Worm (Caenorhabditis elegans) whole organism, late embryonic: ENCODE data around the gene Y38H6C.18.
"Not testable (repeated sequence)": the region's sequence is repeated elsewhere in the genome, so short reads cannot be mapped to it uniquely, and the experiment has no call there.

Experiments
- C08G9.2 ChIP-seq: sonication (generic microtip); optimal IDR thresholded peaks from 2 replicates; lab custom pipeline; 2016; ENCODE audit warnings: mild to moderate bottlenecking, missing genetic modification characterization, moderate library complexity, missing compliant biosample characterization
- K02D7.2 ChIP-seq: sonication (generic microtip); optimal IDR thresholded peaks from 2 replicates; lab custom pipeline; 2017; ENCODE audit warnings: mild to moderate bottlenecking, missing genetic modification characterization, missing compliant biosample characterization
- Y22D7AL.16 ChIP-seq: sonication (generic microtip); optimal IDR thresholded peaks from 2 replicates; lab custom pipeline; 2016; ENCODE audit warnings: missing genetic modification characterization, missing compliant biosample characterization
- ceh-19 ChIP-seq: fragments of 200-800 bp; sonication (Bioruptor generic); optimal IDR thresholded peaks from 2 replicates; lab custom pipeline; 2018; ENCODE audit warnings: mild to moderate bottlenecking, missing genetic modification characterization, missing compliant biosample characterization
- ceh-22 ChIP-seq: sonication (generic microtip); optimal IDR thresholded peaks from 2 replicates; lab custom pipeline; 2017; ENCODE audit warnings: missing biosample characterization, missing genetic modification characterization
- ceh-30 ChIP-seq: fragments of 150-350 bp; optimal IDR thresholded peaks from 2 replicates; lab custom pipeline; 2014; ENCODE audit warnings: missing biosample characterization, missing genetic modification characterization
- ceh-31 ChIP-seq: sonication (generic microtip); optimal IDR thresholded peaks from 2 replicates; lab custom pipeline; 2016; ENCODE audit warnings: missing genetic modification characterization, missing compliant biosample characterization
- ceh-34 ChIP-seq: sonication (generic microtip); optimal IDR thresholded peaks from 2 replicates; lab custom pipeline; 2016; ENCODE audit warnings: mild to moderate bottlenecking, missing genetic modification characterization, missing compliant biosample characterization
- ceh-9 ChIP-seq: sonication (generic microtip); optimal IDR thresholded peaks from 2 replicates; lab custom pipeline; 2016; ENCODE audit warnings: mild to moderate bottlenecking, missing genetic modification characterization, inconsistent platforms, missing compliant biosample characterization
- che-1 ChIP-seq: sonication (generic microtip); optimal IDR thresholded peaks from 2 replicates; lab custom pipeline; 2016; ENCODE audit warnings: mild to moderate bottlenecking, missing genetic modification characterization, missing compliant biosample characterization
- dmd-4 ChIP-seq: sonication (generic microtip); optimal IDR thresholded peaks from 2 replicates; lab custom pipeline; 2016; ENCODE audit warnings: borderline replicate concordance, missing genetic modification characterization, missing compliant biosample characterization
- dve-1 ChIP-seq: sonication (generic microtip); optimal IDR thresholded peaks from 2 replicates; lab custom pipeline; 2017; ENCODE audit warnings: antibody characterized with exemption, mild to moderate bottlenecking, missing genetic modification characterization, missing compliant biosample characterization
- elt-4 ChIP-seq: sonication (generic microtip); optimal IDR thresholded peaks from 2 replicates; lab custom pipeline; 2016; ENCODE audit warnings: missing genetic modification characterization, missing compliant biosample characterization
- fax-1 ChIP-seq: sonication (generic microtip); optimal IDR thresholded peaks from 2 replicates; lab custom pipeline; 2016; ENCODE audit warnings: missing genotype, missing genetic modification characterization, missing compliant biosample characterization
- fkh-6 ChIP-seq: sonication (generic microtip); optimal IDR thresholded peaks from 2 replicates; lab custom pipeline; 2016; ENCODE audit warnings: missing genetic modification characterization, missing compliant biosample characterization
- hlh-13 ChIP-seq: fragments of 200-800 bp; sonication (Bioruptor generic); optimal IDR thresholded peaks from 2 replicates; lab custom pipeline; 2018; ENCODE audit warnings: mild to moderate bottlenecking, missing genetic modification characterization, missing compliant biosample characterization
- hlh-15 ChIP-seq: sonication (generic microtip); optimal IDR thresholded peaks from 2 replicates; lab custom pipeline; 2016; ENCODE audit warnings: missing genetic modification characterization, missing compliant biosample characterization
- hlh-30 ChIP-seq: sonication (generic microtip); optimal IDR thresholded peaks from 2 replicates; lab custom pipeline; 2017; ENCODE audit warnings: antibody characterized with exemption, missing genetic modification characterization, missing compliant biosample characterization; ENCODE audit not compliant: insufficient read depth
- lim-6 ChIP-seq: sonication (generic microtip); optimal IDR thresholded peaks from 2 replicates; lab custom pipeline; 2016; ENCODE audit warnings: missing genetic modification characterization, missing compliant biosample characterization
- mec-3 ChIP-seq: sonication (generic microtip); optimal IDR thresholded peaks from 2 replicates; lab custom pipeline; 2016; ENCODE audit warnings: borderline replicate concordance, missing genetic modification characterization, missing compliant biosample characterization
- nfya-1 ChIP-seq: sonication (generic microtip); optimal IDR thresholded peaks from 2 replicates; lab custom pipeline; 2017; ENCODE audit warnings: missing genetic modification characterization, mild to moderate bottlenecking, missing compliant biosample characterization, antibody characterized with exemption, moderate library complexity
- nhr-11 ChIP-seq: fragments of 150-350 bp; optimal IDR thresholded peaks from 2 replicates; lab custom pipeline; 2014; ENCODE audit warnings: missing biosample characterization, missing genetic modification characterization
- npax-4 ChIP-seq: sonication (generic microtip); optimal IDR thresholded peaks from 2 replicates; lab custom pipeline; 2016; ENCODE audit warnings: missing genetic modification characterization, missing compliant biosample characterization
- pag-3 ChIP-seq: sonication (generic microtip); optimal IDR thresholded peaks from 2 replicates; lab custom pipeline; 2016; ENCODE audit warnings: missing compliant biosample characterization, missing genetic modification characterization, borderline replicate concordance
- pat-9 ChIP-seq: fragments of 200-800 bp; sonication (Bioruptor generic); optimal IDR thresholded peaks from 2 replicates; lab custom pipeline; 2018; ENCODE audit warnings: mild to moderate bottlenecking, missing genetic modification characterization, moderate library complexity, missing compliant biosample characterization
- pax-1 ChIP-seq: fragments of 150-350 bp; optimal IDR thresholded peaks from 2 replicates; lab custom pipeline; 2014; ENCODE audit warnings: missing biosample characterization, missing genetic modification characterization
- pha-2 ChIP-seq: sonication (generic microtip); optimal IDR thresholded peaks from 2 replicates; lab custom pipeline; 2017; ENCODE audit warnings: mild to moderate bottlenecking, missing genetic modification characterization, missing compliant biosample characterization
- pha-4 ChIP-seq: fragments of 150-350 bp; optimal IDR thresholded peaks from 2 replicates; lab custom pipeline; 2018; ENCODE audit warnings: missing biosample characterization, missing genetic modification reagents, missing genetic modification characterization
- pqm-1 ChIP-seq: sonication (generic microtip); optimal IDR thresholded peaks from 2 replicates; lab custom pipeline; 2016; ENCODE audit warnings: missing genetic modification characterization, missing compliant biosample characterization
- pros-1 ChIP-seq: fragments of 150-350 bp; optimal IDR thresholded peaks from 2 replicates; lab custom pipeline; 2014; ENCODE audit warnings: missing biosample characterization, missing genetic modification reagents, missing genetic modification characterization
- rnt-1 ChIP-seq: sonication (generic microtip); optimal IDR thresholded peaks from 2 replicates; lab custom pipeline; 2016; ENCODE audit warnings: missing genetic modification characterization, missing compliant biosample characterization
- sox-2 ChIP-seq: fragments of 200-800 bp; sonication (Bioruptor generic); IDR thresholded peaks from 2 replicates; pipeline ENCODE4 v1.3.6; 2022; ENCODE audit warnings: missing genetic modification reagents, missing genetic modification characterization, missing compliant biosample characterization
- syd-9 ChIP-seq: sonication (generic microtip); optimal IDR thresholded peaks from 2 replicates; lab custom pipeline; 2016; ENCODE audit warnings: mild to moderate bottlenecking, missing genetic modification characterization, moderate library complexity, missing compliant biosample characterization
- ttx-3 ChIP-seq: sonication (generic microtip); optimal IDR thresholded peaks from 2 replicates; lab custom pipeline; 2016; ENCODE audit warnings: missing genetic modification reagents, missing genetic modification characterization, missing compliant biosample characterization
- unc-55 ChIP-seq: sonication (generic microtip); optimal IDR thresholded peaks from 2 replicates; lab custom pipeline; 2017; ENCODE audit warnings: missing biosample characterization, missing genetic modification reagents, missing genetic modification characterization
- unc-86 ChIP-seq: sonication (generic microtip); optimal IDR thresholded peaks from 2 replicates; lab custom pipeline; 2016; ENCODE audit warnings: missing genetic modification characterization, missing compliant biosample characterization
- zip-5 ChIP-seq: sonication (generic microtip); optimal IDR thresholded peaks from 2 replicates; lab custom pipeline; 2016; ENCODE audit warnings: missing genetic modification characterization, missing compliant biosample characterization
- ztf-16 ChIP-seq: sonication (generic microtip); optimal IDR thresholded peaks from 2 replicates; lab custom pipeline; 2017; ENCODE audit warnings: missing genetic modification characterization, missing compliant biosample characterization

Y38H6C.18 gene

DNA sequence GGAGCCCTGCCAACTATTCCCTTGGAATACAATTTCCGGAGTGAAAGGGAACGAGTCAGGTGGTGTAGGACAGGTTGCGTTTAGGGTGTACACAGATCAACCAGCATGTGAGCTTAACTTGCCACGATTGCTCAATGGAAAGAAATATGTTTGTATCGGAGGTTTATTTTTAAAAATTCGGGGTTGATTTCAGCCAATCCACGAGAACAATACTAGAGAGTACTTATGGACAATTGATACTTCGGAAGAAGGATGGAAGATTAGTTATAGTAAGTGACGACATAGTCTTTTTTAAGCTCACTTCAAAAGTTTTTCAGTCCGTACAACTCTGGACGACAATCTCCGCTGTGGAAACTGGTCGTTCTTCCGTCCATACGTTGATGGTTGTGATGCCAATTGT is 27.9 kb upstream of the Y38H6C.18 start:
- no peak for TF ChIP-seq ceh-30 (tag; lab: Kevin White, UChicago)
- no peak for TF ChIP-seq ttx-3 (tag; lab: Kevin White, UChicago)
- no peak for TF ChIP-seq zip-5
- no peak for TF ChIP-seq fax-1 (tag; lab: Kevin White, UChicago)
- TF ChIP-seq syd-9 (tag; lab: Kevin White, UChicago) = no peak
- no peak for TF ChIP-seq pax-1
- TF ChIP-seq ceh-34 (tag; lab: Kevin White, UChicago) = no peak
- no peak for TF ChIP-seq C08G9.2 (tag; lab: Kevin White, UChicago)
- TF ChIP-seq lim-6 (tag; lab: Kevin White, UChicago) = no peak
- TF ChIP-seq che-1 (tag; lab: Kevin White, UChicago) = no peak
- TF ChIP-seq mec-3 (tag; lab: Kevin White, UChicago) = no peak
- no peak for TF ChIP-seq dve-1
- TF ChIP-seq rnt-1 (tag; lab: Kevin White, UChicago) = no peak
- TF ChIP-seq fkh-6 (tag; lab: Kevin White, UChicago) = no peak
- TF ChIP-seq ceh-9 (tag; lab: Kevin White, UChicago) = no peak
- TF ChIP-seq pag-3 (tag; lab: Kevin White, UChicago) = no peak
- no peak for TF ChIP-seq hlh-30 (tag; lab: Kevin White, UChicago)

DNA sequence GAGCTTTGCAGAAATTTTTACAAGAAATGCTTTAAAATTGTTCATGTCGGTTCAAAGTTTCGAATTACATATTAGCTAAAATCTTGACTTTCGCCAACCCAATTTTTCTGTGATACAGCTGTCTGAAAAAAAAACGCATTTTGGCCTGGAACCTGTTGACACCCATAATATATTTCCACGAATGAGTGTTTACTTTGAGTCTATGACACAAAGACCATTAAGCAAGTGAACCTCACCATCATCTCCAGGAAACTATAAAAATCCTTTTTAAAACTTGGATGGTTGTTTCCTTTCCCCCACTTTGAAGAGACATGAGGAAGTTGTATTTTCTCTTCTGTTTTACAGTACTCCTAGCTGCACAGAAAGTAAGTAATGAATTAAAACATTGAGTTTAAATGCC is 27.4 kb upstream of the Y38H6C.18 start, which contains the start of gene clec-263:
TSS of gene clec-263 (plus strand) at position 301 of the 400 bp plus-strand sequence.
- TF ChIP-seq ceh-22 (no peak), pag-3 (tag; lab: Kevin White, UChicago) (no peak), lim-6 (tag; lab: Kevin White, UChicago) (no peak), dmd-4 (tag; lab: Kevin White, UChicago) (no peak), pros-1 (tag; lab: Kevin White, UChicago) (no peak), hlh-13 (GFP tag; lab: Kevin White, UChicago) (no peak)
- TF ChIP-seq, all 69 proteins: peak for 0

DNA sequence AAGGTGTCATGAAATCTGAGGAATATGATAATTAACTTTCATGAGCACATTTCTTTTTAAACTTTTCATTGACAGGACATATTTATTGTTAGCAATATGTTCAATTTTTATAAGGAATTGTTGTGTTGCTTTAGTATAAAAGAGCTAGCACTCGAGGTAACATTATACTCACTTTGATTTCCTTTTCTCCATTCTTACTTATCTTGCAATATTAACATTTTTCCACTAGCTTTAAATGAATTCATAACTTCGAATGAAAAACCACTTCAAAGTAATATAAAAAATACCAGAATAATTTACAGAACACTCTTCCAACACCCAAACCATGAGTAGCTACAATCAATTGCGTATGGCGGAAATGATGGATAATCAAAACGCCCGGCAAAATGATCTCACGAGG is 26.4 kb upstream of the Y38H6C.18 start, which contains the start of gene F26F2.5:
TSS of gene F26F2.5 (plus strand) at position 301 of the 400 bp plus-strand sequence.
- no peak for TF ChIP-seq pat-9
- TF ChIP-seq unc-55 (GFP tag; lab: Kevin White, UChicago) = no peak
- TF ChIP-seq hlh-30 (tag; lab: Kevin White, UChicago) = no peak
- TF ChIP-seq fkh-6 (tag; lab: Kevin White, UChicago) = no peak
- TF ChIP-seq Y22D7AL.16 (tag; lab: Kevin White, UChicago) = no peak
- no peak for TF ChIP-seq ztf-16
- TF ChIP-seq K02D7.2 (tag; lab: Kevin White, UChicago) = no peak
- no peak for TF ChIP-seq dve-1
- TF ChIP-seq sox-2 = no peak
- TF ChIP-seq ceh-9 (tag; lab: Kevin White, UChicago) = no peak
- TF ChIP-seq syd-9 (tag; lab: Kevin White, UChicago) = no peak
- no peak for TF ChIP-seq pha-2 (tag; lab: Kevin White, UChicago)
- no peak for TF ChIP-seq pag-3 (tag; lab: Kevin White, UChicago)
- TF ChIP-seq npax-4 (tag; lab: Kevin White, UChicago) = no peak
- TF ChIP-seq, all 69 proteins: peak for 0

DNA sequence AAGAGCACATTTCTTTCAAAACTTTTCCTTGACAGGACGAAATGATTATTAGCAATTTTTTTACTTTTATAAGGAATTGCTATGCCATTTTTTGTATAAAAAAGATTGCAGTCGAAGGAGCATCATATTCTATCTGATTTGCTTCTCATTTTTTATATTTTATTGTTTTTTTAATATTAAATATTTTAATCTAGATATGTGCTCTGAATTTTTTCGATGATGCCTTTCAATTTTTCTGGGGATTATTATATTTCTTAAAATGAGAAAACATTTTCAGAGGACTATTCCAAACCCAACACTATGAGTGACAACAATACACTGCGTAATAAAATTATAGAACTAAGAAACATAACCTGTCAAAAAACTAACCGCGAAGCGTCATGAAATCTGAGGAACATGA is 22.0 kb upstream of the Y38H6C.18 start, which contains the start of gene F26F2.4:
TSS of gene F26F2.4 (plus strand) at position 301 of the 400 bp plus-strand sequence.
- TF ChIP-seq ceh-9, nhr-11, hlh-15 (tag; lab: Kevin White, UChicago): not testable (repeated sequence)

DNA sequence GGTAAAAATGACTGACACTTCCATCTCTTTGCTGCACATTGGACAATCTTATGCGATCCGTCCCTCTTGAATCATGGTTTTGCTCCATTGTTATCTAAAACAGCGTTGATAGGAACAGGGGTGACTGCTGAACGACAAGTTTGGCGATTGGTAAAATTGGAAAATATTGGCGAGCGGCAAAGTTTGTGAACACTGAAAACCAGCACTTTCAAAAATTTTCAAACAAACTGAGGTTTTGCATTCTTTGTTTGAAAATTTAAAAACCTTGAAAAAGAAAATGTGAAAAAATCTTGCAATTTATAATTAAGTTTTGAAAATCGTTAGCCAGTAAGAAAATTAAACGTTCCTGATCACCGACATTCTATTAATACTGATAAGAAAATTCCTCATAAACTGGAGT is 19.5 kb upstream of the Y38H6C.18 start, which contains the start of gene F26F2.3:
TSS of gene F26F2.3 (minus strand) at position 101 of the 400 bp plus-strand sequence.
- TF ChIP-seq C08G9.2 (tag; lab: Kevin White, UChicago) = no peak
- no peak for TF ChIP-seq syd-9 (tag; lab: Kevin White, UChicago)
- no peak for TF ChIP-seq lim-6 (tag; lab: Kevin White, UChicago)
- no peak for TF ChIP-seq nhr-11 (tag; lab: Kevin White, UChicago)
- TF ChIP-seq ttx-3 (tag; lab: Kevin White, UChicago) = no peak
- no peak for TF ChIP-seq pha-4
- no peak for TF ChIP-seq ceh-31 (tag; lab: Kevin White, UChicago)
- no peak for TF ChIP-seq elt-4 (tag; lab: Kevin White, UChicago)
- TF ChIP-seq che-1 (tag; lab: Kevin White, UChicago) = no peak
- TF ChIP-seq ceh-19 (GFP tag; lab: Kevin White, UChicago) = no peak
- TF ChIP-seq pqm-1 = no peak
- TF ChIP-seq ceh-30 (tag; lab: Kevin White, UChicago) = no peak
- no peak for TF ChIP-seq nfya-1
- TF ChIP-seq unc-86 (tag; lab: Kevin White, UChicago) = no peak
